Worm (Caenorhabditis elegans) whole organism, midembryonic: ENCODE results near the gene srh-195.

Source experiments
- cog-1 ChIP-seq: sonication (generic microtip); optimal IDR thresholded peaks from 2 replicates; lab custom pipeline; 2016; ENCODE audit warnings: missing genetic modification characterization, missing compliant biosample characterization
- flt-1 ChIP-seq: fragments of 200-800 bp; sonication (Bioruptor generic); IDR thresholded peaks from 2 replicates; pipeline ENCODE4 v1.3.6; 2022; ENCODE audit warnings: missing genetic modification characterization, missing compliant biosample characterization
- klf-2 ChIP-seq: fragments of 200-800 bp; sonication (Bioruptor generic); conservative IDR thresholded peaks from 2 replicates; pipeline ENCODE4 v1.3.6; 2022; ENCODE audit warnings: missing genetic modification reagents, missing genetic modification characterization, missing compliant biosample characterization
- tab-1 ChIP-seq: fragments of 200-800 bp; sonication (Bioruptor generic); IDR thresholded peaks from 2 replicates; pipeline ENCODE4 v1.3.6; 2022; ENCODE audit warnings: missing genetic modification characterization, missing compliant biosample characterization

- TF ChIP-seq cog-1 (tag; lab: Kevin White, UChicago) (no peak), klf-2 (GFP tag; lab: Robert Waterston, UW) (no peak), tab-1 (GFP tag; lab: Robert Waterston, UW) (no peak), flt-1 (GFP tag; lab: Robert Waterston, UW) (no peak)
Observed at ce11 chrII:2114488-2114887, 2.2 kb downstream of the srh-195 start.
